Fruit fly (Drosophila melanogaster) whole organism, wandering third instar larva: ENCODE data around the gene CG10738.

ENCODE experiments used
- Dif ChIP-seq: fragments of 200-275, 200-300 bp; sonication (Bioruptor generic); optimal IDR thresholded peaks from 2 replicates; lab custom pipeline; 2018; ENCODE audit warnings: missing biosample characterization, missing genetic modification characterization; ENCODE audit not compliant: partially characterized antibody
- dsf ChIP-seq: sonication (Bioruptor generic); optimal IDR thresholded peaks from 2 replicates; lab custom pipeline; 2016; ENCODE audit warnings: missing biosample characterization, missing genetic modification characterization, borderline replicate concordance
- h ChIP-seq: fragments of 200-800 bp; sonication (Bioruptor generic); optimal IDR thresholded peaks from 3 replicates; lab custom pipeline; 2016; ENCODE audit warnings: missing biosample characterization, mild to moderate bottlenecking, missing genetic modification characterization
- psq ChIP-seq: fragments of 200-800 bp; sonication (Bioruptor generic); optimal IDR thresholded peaks from 3 replicates; lab custom pipeline; 2017; ENCODE audit warnings: missing biosample characterization, mild to moderate bottlenecking, missing genetic modification characterization, moderate library complexity

DNA sequence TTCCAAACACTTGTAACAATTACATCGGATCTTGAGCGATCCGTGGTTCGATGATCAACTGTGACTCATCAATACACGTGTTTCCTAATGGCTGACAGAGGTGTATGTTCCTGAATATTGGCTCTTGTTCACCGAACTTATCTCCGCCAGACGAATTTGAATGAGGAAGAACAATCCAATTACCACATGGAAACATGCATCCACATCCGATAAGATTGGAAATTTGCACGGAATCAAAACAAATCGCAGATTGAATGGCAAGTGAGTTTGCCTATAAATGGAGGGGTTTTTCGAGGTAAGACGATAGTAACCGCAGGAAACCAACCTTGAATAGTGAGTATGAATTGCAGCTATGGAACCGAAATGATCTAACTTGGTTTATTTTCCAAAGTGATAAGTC is 12.9 kb upstream of the CG10738 start, which contains the start of gene CG10725:
- TF ChIP-seq h (GFP tag; lab: Kevin White, UChicago) (no peak), Dif (GFP tag; lab: Kevin White, UChicago) (no peak), dsf (GFP tag; lab: Kevin White, UChicago) (no peak), psq (no peak)
